Worm (Caenorhabditis elegans) whole organism, L4 larva: ENCODE measurements around the gene enu-3.2.

ENCODE experiments used
- D1046.2 ChIP-seq: fragments of 200-800 bp; sonication (Bioruptor generic); IDR thresholded peaks from 2 replicates; pipeline ENCODE4 v1.3.6; 2022; ENCODE audit warnings: missing genetic modification characterization, missing compliant biosample characterization
- F26F4.8 ChIP-seq: fragments of 200-800 bp; sonication (Bioruptor generic); conservative IDR thresholded peaks from 2 replicates; pipeline ENCODE4 v1.3.6; 2022; ENCODE audit warnings: missing genetic modification characterization, missing compliant biosample characterization
- F44E2.7 ChIP-seq: fragments of 200-800 bp; sonication (Bioruptor generic); IDR thresholded peaks from 2 replicates; pipeline ENCODE4 v2.1.2; 2022; ENCODE audit warnings: missing genetic modification characterization, missing compliant biosample characterization
- R02D3.7 ChIP-seq: fragments of 150-350 bp; sonication (generic microtip); optimal IDR thresholded peaks from 3 replicates; lab custom pipeline; 2014; ENCODE audit warnings: missing biosample characterization, missing genetic modification characterization
- T20F7.1 ChIP-seq: fragments of 200-800 bp; sonication (Bioruptor generic); optimal IDR thresholded peaks from 2 replicates; lab custom pipeline; 2018; ENCODE audit warnings: mild to moderate bottlenecking, missing genetic modification characterization, missing compliant biosample characterization
- T26A8.4 ChIP-seq: fragments of 200-800 bp; sonication (Bioruptor generic); IDR thresholded peaks from 2 replicates; pipeline ENCODE4 v1.3.6; 2022; ENCODE audit warnings: missing genetic modification characterization, missing compliant biosample characterization
- Y105C5A.15 ChIP-seq: fragments of 200-800 bp; sonication (Bioruptor generic); IDR thresholded peaks from 2 replicates; pipeline ENCODE4 v1.3.6; 2022; ENCODE audit warnings: missing genetic modification characterization, missing compliant biosample characterization
- Y48G9A.11 ChIP-seq: fragments of 200-800 bp; sonication (Bioruptor generic); IDR thresholded peaks from 2 replicates; pipeline ENCODE4 v1.3.6; 2022; ENCODE audit warnings: missing genetic modification reagents, missing genetic modification characterization, missing compliant biosample characterization
- ZK337.2 ChIP-seq: fragments of 200-800 bp; sonication (Bioruptor generic); IDR thresholded peaks from 2 replicates; pipeline ENCODE4 v1.3.6; 2022; ENCODE audit warnings: missing genetic modification reagents, missing genetic modification characterization, missing compliant biosample characterization
- ZK546.5 ChIP-seq, 2 experiments: sonication (generic microtip); optimal IDR thresholded peaks; 2 replicates each; lab custom pipeline; 2017; ENCODE audit warnings: missing biosample characterization in 2 of 2, missing genetic modification characterization in 2 of 2
- ceh-20 ChIP-seq: fragments of 200-800 bp; sonication (Bioruptor generic); IDR thresholded peaks from 2 replicates; pipeline ENCODE4 v1.3.6; 2022; ENCODE audit warnings: missing genetic modification reagents, missing genetic modification characterization, missing compliant biosample characterization
- ceh-28 ChIP-seq: fragments of 150-350 bp; optimal IDR thresholded peaks from 2 replicates; lab custom pipeline; 2014; ENCODE audit warnings: missing biosample characterization, missing genetic modification reagents, missing genetic modification characterization
- ceh-44 ChIP-seq: fragments of 200-800 bp; sonication (Bioruptor generic); IDR thresholded peaks from 2 replicates; pipeline ENCODE4 v1.3.6; 2022; ENCODE audit warnings: missing genetic modification reagents, missing genetic modification characterization, missing compliant biosample characterization
- ceh-62 ChIP-seq: sonication (generic microtip); optimal IDR thresholded peaks from 2 replicates; lab custom pipeline; 2017; ENCODE audit warnings: missing biosample characterization, missing genetic modification characterization
- cey-2 ChIP-seq: sonication (generic microtip); optimal IDR thresholded peaks from 3 replicates; lab custom pipeline; 2017; ENCODE audit warnings: missing genetic modification characterization, mild to moderate bottlenecking, missing compliant biosample characterization, antibody characterized with exemption, borderline replicate concordance; ENCODE audit not compliant: insufficient read depth
- daf-12 ChIP-seq: fragments of 150-350 bp; optimal IDR thresholded peaks from 2 replicates; lab custom pipeline; 2014; ENCODE audit warnings: missing biosample characterization, missing genetic modification reagents, missing genetic modification characterization
- daf-8 ChIP-seq: fragments of 200-800 bp; sonication (Bioruptor generic); IDR thresholded peaks from 2 replicates; pipeline ENCODE4 v1.3.6; 2022; ENCODE audit warnings: missing genetic modification characterization, missing compliant biosample characterization
- dmd-8 ChIP-seq: fragments of 200-800 bp; sonication (Bioruptor generic); IDR thresholded peaks from 2 replicates; pipeline ENCODE4 v1.3.6; 2022; ENCODE audit warnings: missing genetic modification characterization, missing compliant biosample characterization
- dpl-1 ChIP-seq: fragments of 150-350 bp; optimal IDR thresholded peaks from 2 replicates; lab custom pipeline; 2014; ENCODE audit warnings: missing biosample characterization, missing genetic modification reagents, missing genetic modification characterization
- duxl-1 ChIP-seq: sonication (generic microtip); optimal IDR thresholded peaks from 2 replicates; lab custom pipeline; 2016; ENCODE audit warnings: mild to moderate bottlenecking, missing genetic modification characterization, moderate library complexity, missing compliant biosample characterization; ENCODE audit not compliant: poor library complexity
- dve-1 ChIP-seq: sonication (generic microtip); optimal IDR thresholded peaks from 2 replicates; lab custom pipeline; 2017; ENCODE audit warnings: antibody characterized with exemption, mild to moderate bottlenecking, missing genetic modification characterization, missing compliant biosample characterization; ENCODE audit not compliant: insufficient read depth
- fkh-10 ChIP-seq: fragments of 150-350 bp; optimal IDR thresholded peaks from 2 replicates; lab custom pipeline; 2014; ENCODE audit warnings: missing biosample characterization, missing genetic modification reagents, missing genetic modification characterization
- hif-1 ChIP-seq, 2 experiments: sonication (generic microtip); optimal IDR thresholded peaks; 2 replicates each; lab custom pipeline; 2016 to 2017; ENCODE audit warnings: missing compliant biosample characterization in 2 of 2, missing genetic modification characterization in 2 of 2, missing genetic modification reagents in 2 of 2, missing genotype in 2 of 2, mild to moderate bottlenecking in 1 of 2
- hlh-11 ChIP-seq: fragments of 200-800 bp; sonication (Bioruptor generic); optimal IDR thresholded peaks from 2 replicates; lab custom pipeline; 2018; ENCODE audit warnings: mild to moderate bottlenecking, missing genetic modification characterization, missing compliant biosample characterization
- jun-1 ChIP-seq: fragments of 150-350 bp; optimal IDR thresholded peaks from 2 replicates; lab custom pipeline; 2014; ENCODE audit warnings: missing biosample characterization, missing genetic modification reagents, missing genetic modification characterization
- lim-7 ChIP-seq: fragments of 200-800 bp; sonication (Bioruptor generic); IDR thresholded peaks from 2 replicates; pipeline ENCODE4 v1.3.6; 2022; ENCODE audit warnings: missing genetic modification characterization, missing compliant biosample characterization
- lin-15B ChIP-seq: fragments of 150-350 bp; sonication (generic microtip); optimal IDR thresholded peaks from 3 replicates; lab custom pipeline; 2014; ENCODE audit warnings: missing biosample characterization, missing genetic modification characterization
- lin-29 ChIP-seq: fragments of 200-800 bp; sonication (Bioruptor generic); IDR thresholded peaks from 2 replicates; pipeline ENCODE4 v1.3.6; 2022; ENCODE audit warnings: missing genetic modification reagents, missing genetic modification characterization, missing compliant biosample characterization
- lin-38 ChIP-seq: fragments of 200-800 bp; sonication (Bioruptor generic); IDR thresholded peaks from 2 replicates; pipeline ENCODE4 v1.3.6; 2022; ENCODE audit warnings: missing genetic modification reagents, missing genetic modification characterization, missing compliant biosample characterization
- lir-3 ChIP-seq: sonication (generic microtip); optimal IDR thresholded peaks from 2 replicates; lab custom pipeline; 2016; ENCODE audit warnings: mild to moderate bottlenecking, missing genetic modification characterization, missing compliant biosample characterization
- lsy-2 ChIP-seq, 2 experiments: fragments of 150-350 bp in 1 of 2; sonication (generic microtip) in 1 of 2; optimal IDR thresholded peaks; 2 replicates each; lab custom pipeline; 2014 to 2017; ENCODE audit warnings: missing biosample characterization in 2 of 2, missing genetic modification characterization in 2 of 2
- mes-2 ChIP-seq: sonication (generic microtip); optimal IDR thresholded peaks from 2 replicates; lab custom pipeline; 2016; ENCODE audit warnings: missing genotype, mild to moderate bottlenecking, missing genetic modification characterization, missing compliant biosample characterization; ENCODE audit not compliant: poor library complexity, severe bottlenecking
- mxl-2 ChIP-seq: fragments of 200-800 bp; sonication (Bioruptor generic); conservative IDR thresholded peaks from 2 replicates; pipeline ENCODE4 v1.3.6; 2022; ENCODE audit warnings: missing genetic modification reagents, missing genetic modification characterization, missing compliant biosample characterization
- mxl-3 ChIP-seq: fragments of 200-800 bp; sonication (Bioruptor generic); optimal IDR thresholded peaks from 2 replicates; lab custom pipeline; 2018; ENCODE audit warnings: mild to moderate bottlenecking, missing genetic modification characterization, missing compliant biosample characterization
- nhr-11 ChIP-seq: fragments of 150-350 bp; optimal IDR thresholded peaks from 2 replicates; lab custom pipeline; 2014; ENCODE audit warnings: missing biosample characterization, missing genetic modification characterization
- nhr-237 ChIP-seq: sonication (generic microtip); optimal IDR thresholded peaks from 2 replicates; lab custom pipeline; 2017; ENCODE audit warnings: missing biosample characterization, missing genetic modification characterization
- nhr-28 ChIP-seq: fragments of 150-350 bp; optimal IDR thresholded peaks from 2 replicates; lab custom pipeline; 2014; ENCODE audit warnings: missing biosample characterization, missing genetic modification characterization
- nhr-41 ChIP-seq: fragments of 200-800 bp; sonication (Bioruptor generic); IDR thresholded peaks from 2 replicates; pipeline ENCODE4 v1.3.6; 2022; ENCODE audit warnings: missing genetic modification reagents, missing genetic modification characterization, missing compliant biosample characterization
- nhr-42 ChIP-seq: fragments of 200-800 bp; sonication (Bioruptor generic); IDR thresholded peaks from 2 replicates; pipeline ENCODE4 v1.3.6; 2022; ENCODE audit warnings: missing genetic modification characterization, missing compliant biosample characterization
- nhr-6 ChIP-seq: fragments of 150-350 bp; optimal IDR thresholded peaks from 2 replicates; lab custom pipeline; 2014; ENCODE audit warnings: missing biosample characterization, missing genetic modification characterization
- nhr-76 ChIP-seq: fragments of 150-350 bp; optimal IDR thresholded peaks from 2 replicates; lab custom pipeline; 2014; ENCODE audit warnings: missing biosample characterization, missing genetic modification characterization
- nhr-77 ChIP-seq: fragments of 150-350 bp; optimal IDR thresholded peaks from 2 replicates; lab custom pipeline; 2014; ENCODE audit warnings: missing biosample characterization, missing genetic modification characterization
- pqm-1 ChIP-seq: sonication (generic microtip); optimal IDR thresholded peaks from 2 replicates; lab custom pipeline; 2017; ENCODE audit warnings: missing biosample characterization, missing genetic modification characterization
- sdz-12 ChIP-seq: fragments of 200-800 bp; sonication (Bioruptor generic); optimal IDR thresholded peaks from 2 replicates; lab custom pipeline; 2018; ENCODE audit warnings: mild to moderate bottlenecking, missing genetic modification characterization, missing compliant biosample characterization
- skn-1 ChIP-seq: fragments of 150-350 bp; optimal IDR thresholded peaks from 2 replicates; lab custom pipeline; 2014; ENCODE audit warnings: missing biosample characterization, missing genetic modification characterization
- snpc-4 ChIP-seq: fragments of 150-350 bp; optimal IDR thresholded peaks from 2 replicates; lab custom pipeline; 2014; ENCODE audit warnings: missing biosample characterization, missing genetic modification characterization
- spr-1 ChIP-seq: sonication (generic microtip); optimal IDR thresholded peaks from 2 replicates; lab custom pipeline; 2016; ENCODE audit warnings: mild to moderate bottlenecking, missing genetic modification characterization, missing compliant biosample characterization
- spr-3 ChIP-seq: fragments of 200-800 bp; sonication (Bioruptor generic); optimal IDR thresholded peaks from 2 replicates; lab custom pipeline; 2018; ENCODE audit warnings: mild to moderate bottlenecking, missing genetic modification characterization, missing compliant biosample characterization
- unc-130 ChIP-seq: sonication (generic microtip); optimal IDR thresholded peaks from 2 replicates; lab custom pipeline; 2016; ENCODE audit warnings: missing genetic modification reagents, missing genetic modification characterization, missing compliant biosample characterization
- vab-7 ChIP-seq: fragments of 200-800 bp; sonication (Bioruptor generic); IDR thresholded peaks from 2 replicates; pipeline ENCODE4 v1.3.6; 2022; ENCODE audit warnings: missing genetic modification reagents, missing genetic modification characterization, missing compliant biosample characterization
- zag-1 ChIP-seq: fragments of 150-350 bp; optimal IDR thresholded peaks from 2 replicates; lab custom pipeline; 2014; ENCODE audit warnings: missing biosample characterization, missing genetic modification characterization
- zfp-2 ChIP-seq: sonication (generic microtip); optimal IDR thresholded peaks from 2 replicates; lab custom pipeline; 2016; ENCODE audit warnings: mild to moderate bottlenecking, missing genetic modification characterization, missing compliant biosample characterization
- zip-2 ChIP-seq: fragments of 150-350 bp; optimal IDR thresholded peaks from 2 replicates; lab custom pipeline; 2014; ENCODE audit warnings: missing biosample characterization, missing genetic modification characterization

The enu-3.2 gene

DNA sequence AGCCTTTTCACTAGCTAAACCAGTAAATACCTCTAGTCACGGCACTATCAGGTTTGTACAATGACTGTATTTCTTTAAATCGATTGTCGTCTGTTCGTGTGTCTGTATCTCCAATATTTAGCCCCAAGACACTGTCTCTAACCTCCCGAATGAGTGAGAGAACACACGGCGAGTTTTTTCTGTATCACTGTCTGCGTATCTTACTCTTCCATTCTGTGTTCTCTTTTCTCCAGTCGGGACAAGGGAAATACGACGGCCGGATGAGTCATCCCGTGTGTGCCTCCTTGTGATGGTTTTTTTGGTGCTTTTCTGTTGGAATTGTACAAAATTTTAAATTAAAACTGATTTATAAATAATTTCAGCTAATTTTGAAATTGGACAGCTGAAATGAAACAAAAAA, 11.0 kb upstream of the enu-3.2 start (continued):
- peak; percentile 93 for TF ChIP-seq hlh-11 (tag; lab: Kevin White, UChicago)
- TF ChIP-seq nhr-76 (tag; lab: Kevin White, UChicago): no peak
- TF ChIP-seq sdz-12 (GFP tag; lab: Kevin White, UChicago): no peak
- TF ChIP-seq daf-12 (tag; lab: Kevin White, UChicago): no peak
- no peak for TF ChIP-seq F26F4.8 (GFP tag; lab: Robert Waterston, UW)
- TF ChIP-seq ceh-44: no peak
- TF ChIP-seq fkh-10 (GFP tag; lab: Kevin White, UChicago): peak; percentile 41
- TF ChIP-seq T20F7.1 (GFP tag; lab: Kevin White, UChicago): no peak
- TF ChIP-seq spr-3 (GFP tag; lab: Kevin White, UChicago): no peak
- TF ChIP-seq nhr-42 (GFP tag; lab: Robert Waterston, UW): no peak
- peak; percentile 6 for TF ChIP-seq ceh-28
- TF ChIP-seq F44E2.7 (GFP tag; lab: Robert Waterston, UW): no peak
- peak; percentile 86 for TF ChIP-seq dve-1 (tag; lab: Kevin White, UChicago)
- TF ChIP-seq dmd-8: no peak
- no peak for TF ChIP-seq lin-29 (GFP tag; lab: Robert Waterston, UW)
- TF ChIP-seq nhr-6 (tag; lab: Kevin White, UChicago): peak; percentile 87
- TF ChIP-seq duxl-1 (tag; lab: Kevin White, UChicago): peak; percentile 48
- TF ChIP-seq mes-2 (tag; lab: Kevin White, UChicago): peak; percentile 85
- peak; percentile 85 for TF ChIP-seq mxl-3 (GFP tag; lab: Kevin White, UChicago)
- no peak for TF ChIP-seq D1046.2 (GFP tag; lab: Robert Waterston, UW)
- TF ChIP-seq T26A8.4 (GFP tag; lab: Robert Waterston, UW): peak; percentile 67
- no peak for TF ChIP-seq zag-1
- TF ChIP-seq spr-1: peak; percentile 1
- peak in 1 of 2 experiments; percentile 64 for TF ChIP-seq hif-1 (tag; optimal IDR thresholded peaks at IDR 0.05; lab: Kevin White, UChicago)
- peak; percentile 57 to 80 for TF ChIP-seq lsy-2 (tag; optimal IDR thresholded peaks at IDR 0.05; lab: Kevin White, UChicago)
- no peak for TF ChIP-seq lin-15B
- TF ChIP-seq nhr-41 (GFP tag; lab: Robert Waterston, UW): no peak
- TF ChIP-seq lir-3: no peak
- TF ChIP-seq ZK546.5 (tag; optimal IDR thresholded peaks at IDR 0.05; lab: Kevin White, UChicago): no peak
- TF ChIP-seq R02D3.7: no peak
- peak; percentile 79 for TF ChIP-seq nhr-28 (tag; lab: Kevin White, UChicago)
- no peak for TF ChIP-seq unc-130 (GFP tag; lab: Kevin White, UChicago)
- no peak for TF ChIP-seq Y48G9A.11 (GFP tag; lab: Robert Waterston, UW)
- TF ChIP-seq zfp-2: no peak
- 0 out of 2 replicates have a peak, but pooled peaks have one; percentile 6 for TF ChIP-seq Y105C5A.15 (GFP tag; lab: Robert Waterston, UW)
- TF ChIP-seq zip-2: no peak
- no peak for TF ChIP-seq ceh-20 (GFP tag; lab: Robert Waterston, UW)
- no peak for TF ChIP-seq ZK337.2 (GFP tag; lab: Robert Waterston, UW)
- TF ChIP-seq nhr-237 (tag; lab: Kevin White, UChicago): no peak
- TF ChIP-seq nhr-11 (tag; lab: Kevin White, UChicago): peak; percentile 13
- no peak for TF ChIP-seq mxl-2 (GFP tag; lab: Robert Waterston, UW)
- TF ChIP-seq vab-7 (GFP tag; lab: Robert Waterston, UW): no peak
- TF ChIP-seq jun-1 (tag; lab: Kevin White, UChicago): peak; percentile 79
- TF ChIP-seq ceh-62 (tag; lab: Kevin White, UChicago): no peak
- TF ChIP-seq skn-1 (tag; lab: Kevin White, UChicago): no peak
- peak; percentile 24 for TF ChIP-seq cey-2 (tag; lab: Kevin White, UChicago)
- TF ChIP-seq dpl-1 (GFP tag; lab: Kevin White, UChicago): peak; percentile 62
- TF ChIP-seq nhr-77 (tag; lab: Kevin White, UChicago): peak; percentile 46
- peak; percentile 57 for TF ChIP-seq pqm-1 (tag; lab: Kevin White, UChicago)
- no peak for TF ChIP-seq daf-8 (GFP tag; lab: Robert Waterston, UW)
- TF ChIP-seq lin-38 (GFP tag; lab: Robert Waterston, UW): peak; percentile 60
- no peak for TF ChIP-seq snpc-4 (tag; lab: Kevin White, UChicago)
- TF ChIP-seq lim-7: no peak
